Fruit fly (Drosophila melanogaster) Kc167 (cell line): ENCODE measurements around the gene CG14839.

Source experiments
- Myc ChIP-seq: fragments of >200 bp; optimal IDR thresholded peaks from 2 replicates; lab custom pipeline; 2017; ENCODE audit warnings: missing external identifiers
- Sin3A ChIP-seq: fragments of >200 bp; optimal IDR thresholded peaks from 2 replicates; lab custom pipeline; 2018; ENCODE audit warnings: missing external identifiers
- insv ChIP-seq: fragments of >200 bp; optimal IDR thresholded peaks from 3 replicates; lab custom pipeline; 2018; ENCODE audit warnings: missing external identifiers
- psq ChIP-seq: fragments of >200 bp; optimal IDR thresholded peaks from 2 replicates; lab custom pipeline; 2017; ENCODE audit warnings: missing external identifiers

- TF ChIP-seq psq (no peak), Myc (lab: Kevin White, UChicago) (no peak), Sin3A (lab: Kevin White, UChicago) (no peak), insv (no peak)
These were observed 16.8 kb upstream of the CG14839 start, which contains the start of gene CG9616 for dm6 chr3R:14245371-14245770.
